Worm (Caenorhabditis elegans) whole organism, late embryonic: ENCODE data around the gene nhr-195.

Source experiments
- C08G9.2 ChIP-seq: sonication (generic microtip); optimal IDR thresholded peaks from 2 replicates; lab custom pipeline; 2016; ENCODE audit warnings: mild to moderate bottlenecking, missing genetic modification characterization, moderate library complexity, missing compliant biosample characterization
- F13H6.1 ChIP-seq: sonication (generic microtip); optimal IDR thresholded peaks from 2 replicates; lab custom pipeline; 2016; ENCODE audit warnings: missing genetic modification characterization, missing compliant biosample characterization
- K02D7.2 ChIP-seq: sonication (generic microtip); optimal IDR thresholded peaks from 2 replicates; lab custom pipeline; 2017; ENCODE audit warnings: mild to moderate bottlenecking, missing genetic modification characterization, missing compliant biosample characterization
- Y22D7AL.16 ChIP-seq: sonication (generic microtip); optimal IDR thresholded peaks from 2 replicates; lab custom pipeline; 2016; ENCODE audit warnings: missing genetic modification characterization, missing compliant biosample characterization
- ahr-1 ChIP-seq: sonication (generic microtip); optimal IDR thresholded peaks from 2 replicates; lab custom pipeline; 2016; ENCODE audit warnings: missing genetic modification characterization, missing compliant biosample characterization
- ceh-2 ChIP-seq: sonication (generic microtip); optimal IDR thresholded peaks from 2 replicates; lab custom pipeline; 2016; ENCODE audit warnings: missing genotype, missing genetic modification characterization, missing compliant biosample characterization
- ceh-24 ChIP-seq: sonication (generic microtip); optimal IDR thresholded peaks from 2 replicates; lab custom pipeline; 2016; ENCODE audit warnings: mild to moderate bottlenecking, missing genetic modification characterization, missing compliant biosample characterization
- ceh-31 ChIP-seq: sonication (generic microtip); optimal IDR thresholded peaks from 2 replicates; lab custom pipeline; 2016; ENCODE audit warnings: missing genetic modification characterization, missing compliant biosample characterization
- ceh-34 ChIP-seq: sonication (generic microtip); optimal IDR thresholded peaks from 2 replicates; lab custom pipeline; 2016; ENCODE audit warnings: mild to moderate bottlenecking, missing genetic modification characterization, missing compliant biosample characterization
- ceh-45 ChIP-seq: fragments of 200-800 bp; sonication (Bioruptor generic); IDR thresholded peaks from 2 replicates; pipeline ENCODE4 v1.3.6; 2022; ENCODE audit warnings: missing genetic modification reagents, missing genetic modification characterization, missing compliant biosample characterization
- ceh-48 ChIP-seq: sonication (generic microtip); optimal IDR thresholded peaks from 2 replicates; lab custom pipeline; 2016; ENCODE audit warnings: missing genetic modification characterization, inconsistent platforms, missing compliant biosample characterization
- ceh-9 ChIP-seq: sonication (generic microtip); optimal IDR thresholded peaks from 2 replicates; lab custom pipeline; 2016; ENCODE audit warnings: mild to moderate bottlenecking, missing genetic modification characterization, inconsistent platforms, missing compliant biosample characterization
- che-1 ChIP-seq: sonication (generic microtip); optimal IDR thresholded peaks from 2 replicates; lab custom pipeline; 2016; ENCODE audit warnings: mild to moderate bottlenecking, missing genetic modification characterization, missing compliant biosample characterization
- dmd-4 ChIP-seq: sonication (generic microtip); optimal IDR thresholded peaks from 2 replicates; lab custom pipeline; 2016; ENCODE audit warnings: borderline replicate concordance, missing genetic modification characterization, missing compliant biosample characterization
- elt-2 ChIP-seq: sonication (generic microtip); optimal IDR thresholded peaks from 2 replicates; lab custom pipeline; 2016; ENCODE audit warnings: missing genetic modification reagents, missing genetic modification characterization, missing compliant biosample characterization
- elt-4 ChIP-seq: sonication (generic microtip); optimal IDR thresholded peaks from 2 replicates; lab custom pipeline; 2016; ENCODE audit warnings: missing genetic modification characterization, missing compliant biosample characterization
- fkh-6 ChIP-seq: sonication (generic microtip); optimal IDR thresholded peaks from 2 replicates; lab custom pipeline; 2016; ENCODE audit warnings: missing genetic modification characterization, missing compliant biosample characterization
- hlh-13 ChIP-seq: fragments of 200-800 bp; sonication (Bioruptor generic); optimal IDR thresholded peaks from 2 replicates; lab custom pipeline; 2018; ENCODE audit warnings: mild to moderate bottlenecking, missing genetic modification characterization, missing compliant biosample characterization
- hlh-6 ChIP-seq: sonication (generic microtip); optimal IDR thresholded peaks from 2 replicates; lab custom pipeline; 2016; ENCODE audit warnings: missing genotype, missing genetic modification characterization, missing compliant biosample characterization
- hlh-8 ChIP-seq: sonication (generic microtip); optimal IDR thresholded peaks from 2 replicates; lab custom pipeline; 2016; ENCODE audit warnings: missing genotype, missing genetic modification characterization, missing compliant biosample characterization
- lin-11 ChIP-seq: fragments of 200-800 bp; sonication (Bioruptor generic); optimal IDR thresholded peaks from 2 replicates; lab custom pipeline; 2018; ENCODE audit warnings: mild to moderate bottlenecking, missing genetic modification characterization, missing compliant biosample characterization
- nhr-11 ChIP-seq: fragments of 150-350 bp; optimal IDR thresholded peaks from 2 replicates; lab custom pipeline; 2014; ENCODE audit warnings: missing biosample characterization, missing genetic modification characterization
- odd-2 ChIP-seq: sonication (generic microtip); optimal IDR thresholded peaks from 2 replicates; lab custom pipeline; 2017; ENCODE audit warnings: antibody characterized with exemption, mild to moderate bottlenecking, missing genetic modification characterization, missing compliant biosample characterization
- pat-9 ChIP-seq: fragments of 200-800 bp; sonication (Bioruptor generic); optimal IDR thresholded peaks from 2 replicates; lab custom pipeline; 2018; ENCODE audit warnings: mild to moderate bottlenecking, missing genetic modification characterization, moderate library complexity, missing compliant biosample characterization
- pha-2 ChIP-seq: sonication (generic microtip); optimal IDR thresholded peaks from 2 replicates; lab custom pipeline; 2017; ENCODE audit warnings: mild to moderate bottlenecking, missing genetic modification characterization, missing compliant biosample characterization
- pha-4 ChIP-seq: fragments of 150-350 bp; optimal IDR thresholded peaks from 2 replicates; lab custom pipeline; 2018; ENCODE audit warnings: missing biosample characterization, missing genetic modification reagents, missing genetic modification characterization
- pqm-1 ChIP-seq: sonication (generic microtip); optimal IDR thresholded peaks from 2 replicates; lab custom pipeline; 2016; ENCODE audit warnings: missing genetic modification characterization, missing compliant biosample characterization
- pros-1 ChIP-seq: fragments of 150-350 bp; optimal IDR thresholded peaks from 2 replicates; lab custom pipeline; 2014; ENCODE audit warnings: missing biosample characterization, missing genetic modification reagents, missing genetic modification characterization
- sdc-2 ChIP-seq: sonication (generic microtip); optimal IDR thresholded peaks from 2 replicates; lab custom pipeline; 2016; ENCODE audit warnings: missing genotype, missing genetic modification characterization, missing compliant biosample characterization
- sox-2 ChIP-seq: fragments of 200-800 bp; sonication (Bioruptor generic); IDR thresholded peaks from 2 replicates; pipeline ENCODE4 v1.3.6; 2022; ENCODE audit warnings: missing genetic modification reagents, missing genetic modification characterization, missing compliant biosample characterization
- tbx-2 ChIP-seq: sonication (generic microtip); optimal IDR thresholded peaks from 2 replicates; lab custom pipeline; 2016; ENCODE audit warnings: missing genetic modification characterization, missing compliant biosample characterization
- tbx-7 ChIP-seq: sonication (generic microtip); optimal IDR thresholded peaks from 2 replicates; lab custom pipeline; 2016; ENCODE audit warnings: missing genotype, missing genetic modification characterization, missing compliant biosample characterization
- ttx-3 ChIP-seq: sonication (generic microtip); optimal IDR thresholded peaks from 2 replicates; lab custom pipeline; 2016; ENCODE audit warnings: missing genetic modification reagents, missing genetic modification characterization, missing compliant biosample characterization
- unc-55 ChIP-seq: sonication (generic microtip); optimal IDR thresholded peaks from 2 replicates; lab custom pipeline; 2017; ENCODE audit warnings: missing biosample characterization, missing genetic modification reagents, missing genetic modification characterization
- unc-86 ChIP-seq: sonication (generic microtip); optimal IDR thresholded peaks from 2 replicates; lab custom pipeline; 2016; ENCODE audit warnings: missing genetic modification characterization, missing compliant biosample characterization
- ztf-16 ChIP-seq: sonication (generic microtip); optimal IDR thresholded peaks from 2 replicates; lab custom pipeline; 2017; ENCODE audit warnings: missing genetic modification characterization, missing compliant biosample characterization

nhr-195 gene

DNA sequence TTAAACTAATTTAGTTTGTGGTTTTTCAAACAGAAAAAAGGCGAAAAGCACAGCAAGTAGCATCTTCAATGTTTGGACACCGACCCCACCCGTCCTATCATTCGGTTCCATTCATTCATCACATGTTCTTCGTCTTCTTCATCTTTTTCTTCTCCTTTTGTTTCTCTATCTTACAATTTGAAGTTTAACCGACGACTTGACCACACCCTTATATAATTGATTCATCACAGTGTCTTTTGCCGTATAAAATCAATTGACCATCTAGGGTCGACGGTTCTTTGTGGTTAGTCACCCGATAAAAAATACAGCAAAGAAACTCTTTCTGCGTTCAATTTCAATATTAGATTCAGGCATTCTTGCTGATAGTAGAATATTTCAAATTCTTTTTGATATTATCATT lies 37.1 kb downstream of the nhr-195 start:
- no peak for TF ChIP-seq Y22D7AL.16
- TF ChIP-seq ceh-34 (tag; lab: Kevin White, UChicago): no peak
- no peak for TF ChIP-seq ztf-16 (tag; lab: Kevin White, UChicago)
- no peak for TF ChIP-seq hlh-13
- TF ChIP-seq lin-11: no peak
- TF ChIP-seq ahr-1 (tag; lab: Kevin White, UChicago): no peak
- TF ChIP-seq ceh-31 (tag; lab: Kevin White, UChicago): no peak
- TF ChIP-seq tbx-7 (tag; lab: Kevin White, UChicago): no peak
- no peak for TF ChIP-seq sox-2 (GFP tag; lab: Robert Waterston, UW)
- TF ChIP-seq tbx-2: no peak
- TF ChIP-seq C08G9.2 (tag; lab: Kevin White, UChicago): no peak
- no peak for TF ChIP-seq F13H6.1 (tag; lab: Kevin White, UChicago)
- TF ChIP-seq che-1: no peak
- TF ChIP-seq K02D7.2 (tag; lab: Kevin White, UChicago): no peak
- TF ChIP-seq unc-86: no peak
- TF ChIP-seq fkh-6 (tag; lab: Kevin White, UChicago): no peak
- no peak for TF ChIP-seq pha-4 (tag; lab: Kevin White, UChicago)
- no peak for TF ChIP-seq ceh-45 (GFP tag; lab: Robert Waterston, UW)

DNA sequence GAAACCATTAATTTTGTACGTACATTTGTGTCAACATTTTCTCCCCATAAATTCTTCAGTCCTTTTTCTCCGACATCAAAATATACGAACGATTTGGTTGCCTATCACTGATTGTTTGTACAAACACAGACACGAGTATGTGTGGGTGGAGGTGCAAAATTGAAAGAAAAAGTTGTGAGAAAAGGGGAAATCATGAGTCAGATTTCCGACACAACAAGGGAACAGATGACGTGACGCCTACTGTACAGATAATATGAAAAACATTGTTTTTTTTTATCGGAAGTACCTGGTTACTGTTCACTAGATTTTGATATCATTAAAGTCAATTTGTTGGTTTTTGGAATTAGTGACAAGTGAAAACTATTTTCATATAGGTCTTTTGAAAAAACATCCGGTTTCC lies 37.9 kb downstream of the nhr-195 start:
- TF ChIP-seq hlh-13 (no peak), nhr-11 (tag; lab: Kevin White, UChicago) (no peak), elt-2 (tag; lab: Kevin White, UChicago) (no peak), sox-2 (GFP tag; lab: Robert Waterston, UW) (no peak), dmd-4 (no peak), elt-4 (tag; lab: Kevin White, UChicago) (no peak), ceh-24 (no peak), sdc-2 (no peak), pqm-1 (tag; lab: Kevin White, UChicago) (no peak), F13H6.1 (tag; lab: Kevin White, UChicago) (no peak), ceh-9 (tag; lab: Kevin White, UChicago) (no peak), unc-55 (GFP tag; lab: Kevin White, UChicago) (no peak), hlh-8 (tag; lab: Kevin White, UChicago) (no peak), ceh-31 (tag; lab: Kevin White, UChicago) (no peak)

DNA sequence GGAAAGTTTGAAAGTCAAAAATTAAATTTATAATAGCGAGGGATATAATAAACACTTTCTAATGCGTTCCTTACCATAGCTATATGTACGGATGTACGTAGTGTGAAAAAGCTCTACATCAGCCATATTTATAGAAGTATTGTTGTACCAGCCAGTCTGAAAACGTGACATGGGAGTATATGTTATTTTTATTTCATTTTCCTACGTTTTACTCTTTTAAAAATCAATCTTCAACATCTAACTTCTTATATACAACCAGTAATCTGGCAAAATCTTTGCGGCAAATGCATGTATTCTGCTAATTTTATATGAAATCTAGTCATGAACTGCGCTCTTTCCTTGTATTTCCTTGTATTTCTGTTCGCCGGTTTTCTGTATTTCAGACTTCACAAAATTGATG lies 39.9 kb downstream of the nhr-195 start, which contains the start of gene H14N18.2:
Gene H14N18.2, plus strand, starts transcription at position 301 of the 400 bp plus-strand sequence.
- TF ChIP-seq ttx-3 (tag; lab: Kevin White, UChicago) (no peak), C08G9.2 (tag; lab: Kevin White, UChicago) (no peak), unc-86 (no peak), pat-9 (no peak), hlh-8 (tag; lab: Kevin White, UChicago) (no peak), ceh-2 (tag; lab: Kevin White, UChicago) (no peak), unc-55 (GFP tag; lab: Kevin White, UChicago) (no peak), sox-2 (GFP tag; lab: Robert Waterston, UW) (no peak), Y22D7AL.16 (no peak)

DNA sequence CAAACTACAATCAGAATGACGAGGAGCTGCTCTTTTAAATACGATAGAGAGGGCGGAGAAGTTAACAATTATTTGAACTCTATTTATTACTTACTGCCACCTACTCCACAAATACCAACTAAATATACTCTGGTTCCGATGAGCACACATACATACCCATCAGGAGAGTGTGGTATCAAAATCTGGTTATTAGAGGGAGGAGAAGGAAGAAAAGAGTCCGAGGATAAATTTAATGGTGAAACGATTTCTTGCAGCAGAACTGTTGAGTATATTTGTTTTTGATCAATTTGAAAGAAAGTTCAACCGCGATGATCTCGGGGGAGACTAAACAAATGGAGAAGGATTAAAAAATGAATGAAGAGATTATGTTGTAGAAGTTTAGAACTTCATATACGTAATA lies 43.2 kb downstream of the nhr-195 start, which contains the start of gene H14N18.4:
Gene H14N18.4, minus strand, starts transcription at position 12 of the 400 bp plus-strand sequence.
- no peak for TF ChIP-seq nhr-11 (tag; lab: Kevin White, UChicago)

DNA sequence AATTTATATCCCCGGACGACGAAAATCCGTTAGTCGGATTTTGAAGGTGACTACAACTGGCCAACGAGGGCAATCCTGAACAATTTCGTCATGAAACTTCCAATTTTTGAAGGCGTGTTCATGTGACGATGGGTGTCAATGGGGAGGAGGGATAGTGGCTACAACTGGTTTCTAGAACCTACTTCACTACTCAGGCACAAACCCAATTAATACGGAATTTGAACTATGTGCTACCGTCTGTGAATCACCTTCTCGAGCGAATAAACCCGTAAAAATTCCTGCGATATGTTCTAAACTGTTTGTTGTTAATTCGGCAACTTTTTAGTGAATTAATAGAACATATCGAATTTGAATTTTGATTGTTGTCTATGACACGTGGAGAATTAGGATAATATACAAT lies 44.5 kb downstream of the nhr-195 start:
- TF ChIP-seq pha-2 (tag; lab: Kevin White, UChicago): no peak
- no peak for TF ChIP-seq tbx-7 (tag; lab: Kevin White, UChicago)
- TF ChIP-seq ceh-2 (tag; lab: Kevin White, UChicago): no peak
- TF ChIP-seq che-1: no peak
- TF ChIP-seq lin-11: no peak
- TF ChIP-seq pqm-1 (tag; lab: Kevin White, UChicago): no peak
- no peak for TF ChIP-seq hlh-6 (tag; lab: Kevin White, UChicago)
- TF ChIP-seq K02D7.2 (tag; lab: Kevin White, UChicago): no peak
- no peak for TF ChIP-seq pros-1 (tag; lab: Kevin White, UChicago)
- no peak for TF ChIP-seq pat-9
- no peak for TF ChIP-seq ahr-1 (tag; lab: Kevin White, UChicago)
- TF ChIP-seq nhr-11 (tag; lab: Kevin White, UChicago): no peak
- TF ChIP-seq ztf-16 (tag; lab: Kevin White, UChicago): no peak
- no peak for TF ChIP-seq elt-4 (tag; lab: Kevin White, UChicago)
- no peak for TF ChIP-seq odd-2 (tag; lab: Kevin White, UChicago)
- no peak for TF ChIP-seq ceh-9 (tag; lab: Kevin White, UChicago)
- no peak for TF ChIP-seq hlh-13
- no peak for TF ChIP-seq ceh-48 (tag; lab: Kevin White, UChicago)
- no peak for TF ChIP-seq Y22D7AL.16
- TF ChIP-seq ceh-31 (tag; lab: Kevin White, UChicago): no peak
